Worm (Caenorhabditis elegans): ENCODE data around the gene K02E11.4.

- TF ChIP-seq mab-5 (tag; optimal IDR thresholded peaks at IDR 0.05) (no peak), ztf-11 (tag; optimal IDR thresholded peaks at IDR 0.05) (no peak), aly-2 (tag; optimal IDR thresholded peaks at IDR 0.05) (no peak), lin-13 (GFP tag; optimal IDR thresholded peaks at IDR 0.05) (no peak), nhr-12 (tag; optimal IDR thresholded peaks at IDR 0.05) (no peak), mdl-1 (tag; optimal IDR thresholded peaks at IDR 0.05) (no peak), unc-55 (GFP tag; optimal IDR thresholded peaks at IDR 0.05) (no peak), lsy-2 (tag; optimal IDR thresholded peaks at IDR 0.05) (no peak), unc-39 (tag; optimal IDR thresholded peaks at IDR 0.05) (no peak), C34F6.9 (tag; optimal IDR thresholded peaks at IDR 0.05) (no peak), ZK546.5 (tag; optimal IDR thresholded peaks at IDR 0.05) (no peak), R02D3.7 (tag; optimal IDR thresholded peaks at IDR 0.05) (no peak)
Observed at ce11 chrV:14279777-14280176, 31.9 kb upstream of the K02E11.4 start, which contains the start of gene srt-33.
